Fruit fly (Drosophila melanogaster) whole organism, embryonic: ENCODE data around the gene CG11999.

ENCODE experiments used
- Adf1 ChIP-seq: fragments of 200-800 bp; sonication (Bioruptor generic); IDR thresholded peaks from 2 replicates; pipeline ENCODE4 v1.3.6; 2022; ENCODE audit warnings: missing biosample characterization, missing genetic modification characterization
- Aef1 ChIP-seq: fragments of 200-800 bp; sonication (Bioruptor generic); IDR thresholded peaks from 3 replicates; pipeline ENCODE4 v1.3.6; 2022; ENCODE audit warnings: missing biosample characterization, missing genetic modification characterization
- Atf-2 ChIP-seq: fragments of 200-800 bp; sonication (Bioruptor generic); optimal IDR thresholded peaks from 2 replicates; lab custom pipeline; 2016; ENCODE audit warnings: missing biosample characterization, missing genetic modification characterization
- Blimp-1 ChIP-seq: fragments of 200-800 bp; sonication (Bioruptor generic); optimal IDR thresholded peaks from 3 replicates; lab custom pipeline; 2018; ENCODE audit warnings: missing biosample characterization, missing genetic modification characterization, mild to moderate bottlenecking, moderate library complexity, missing genetic modification reagents
- BtbVII ChIP-seq: fragments of 200-800 bp; sonication (Bioruptor generic); optimal IDR thresholded peaks from 3 replicates; lab custom pipeline; 2017; ENCODE audit warnings: missing biosample characterization, mild to moderate bottlenecking, missing genetic modification characterization
- CG10267 ChIP-seq: fragments of 200-800 bp; sonication (Bioruptor generic); optimal IDR thresholded peaks from 2 replicates; lab custom pipeline; 2018; ENCODE audit warnings: missing biosample characterization, mild to moderate bottlenecking, missing genetic modification characterization, moderate library complexity
- CG10979 ChIP-seq: fragments of 200-800 bp; sonication (Bioruptor generic); optimal IDR thresholded peaks from 2 replicates; lab custom pipeline; 2018; ENCODE audit warnings: missing biosample characterization, mild to moderate bottlenecking, missing genetic modification characterization, moderate library complexity
- CG11093 ChIP-seq: fragments of 200-800 bp; sonication (Bioruptor generic); IDR thresholded peaks from 3 replicates; pipeline ENCODE4 v1.3.6; 2022; ENCODE audit warnings: missing biosample characterization, missing genetic modification characterization
- CG11504 ChIP-seq: fragments of 200-800 bp; sonication (Bioruptor generic); optimal IDR thresholded peaks from 3 replicates; lab custom pipeline; 2019; ENCODE audit warnings: missing biosample characterization, mild to moderate bottlenecking, missing genetic modification characterization, moderate library complexity
- CG13624 ChIP-seq: fragments of 200-800 bp; sonication (Bioruptor generic); optimal IDR thresholded peaks from 2 replicates; lab custom pipeline; 2016; ENCODE audit warnings: missing biosample characterization, missing genetic modification characterization
- CG17186 ChIP-seq: fragments of 200-800 bp; sonication (Bioruptor generic); optimal IDR thresholded peaks from 3 replicates; lab custom pipeline; 2017; ENCODE audit warnings: missing biosample characterization, missing genetic modification reagents, missing genetic modification characterization
- CG17328 ChIP-seq: fragments of 200-800 bp; sonication (Bioruptor generic); IDR thresholded peaks from 2 replicates; pipeline ENCODE4 v1.3.6; 2022; ENCODE audit warnings: missing biosample characterization, missing genetic modification characterization
- CG17568 ChIP-seq: fragments of 200-800 bp; sonication (Bioruptor generic); optimal IDR thresholded peaks from 2 replicates; lab custom pipeline; 2018; ENCODE audit warnings: missing biosample characterization, mild to moderate bottlenecking, missing genetic modification characterization, moderate library complexity
- CG18619 ChIP-seq: fragments of 200-800 bp; sonication (Bioruptor generic); optimal IDR thresholded peaks from 3 replicates; lab custom pipeline; 2017; ENCODE audit warnings: missing biosample characterization, mild to moderate bottlenecking, missing genetic modification characterization
- CG2202 ChIP-seq: fragments of 200-800 bp; sonication (Bioruptor generic); optimal IDR thresholded peaks from 2 replicates; lab custom pipeline; 2018; ENCODE audit warnings: missing biosample characterization, mild to moderate bottlenecking, missing genetic modification characterization
- CG2712 ChIP-seq: fragments of 200-800 bp; optimal IDR thresholded peaks from 3 replicates; lab custom pipeline; 2019; ENCODE audit warnings: missing biosample characterization, mild to moderate bottlenecking, missing genetic modification characterization, moderate library complexity
- CG3163 ChIP-seq: fragments of 200-800 bp; sonication (Bioruptor generic); optimal IDR thresholded peaks from 3 replicates; lab custom pipeline; 2016; ENCODE audit warnings: missing biosample characterization, missing genetic modification characterization
- CG4404 ChIP-seq: fragments of 200-800 bp; sonication (Bioruptor generic); IDR thresholded peaks from 2 replicates; pipeline ENCODE4 v1.3.6; 2022; ENCODE audit warnings: missing biosample characterization, missing genetic modification characterization
- CG5953 ChIP-seq: fragments of 200-800 bp; sonication (Bioruptor generic); IDR thresholded peaks from 2 replicates; pipeline ENCODE4 v1.3.6; 2022; ENCODE audit warnings: missing biosample characterization, missing genetic modification characterization
- CG7357 ChIP-seq: fragments of 200-800 bp; sonication (Bioruptor generic); IDR thresholded peaks from 3 replicates; pipeline ENCODE4 v1.3.6; 2022; ENCODE audit warnings: missing biosample characterization, missing genetic modification characterization
- CG7745 ChIP-seq: fragments of 200-800 bp; sonication (Bioruptor generic); optimal IDR thresholded peaks from 2 replicates; lab custom pipeline; 2018; ENCODE audit warnings: missing biosample characterization, mild to moderate bottlenecking, missing genetic modification characterization, moderate library complexity
- CG7786 ChIP-seq: fragments of 200-800 bp; sonication (Bioruptor generic); optimal IDR thresholded peaks from 2 replicates; lab custom pipeline; 2016; ENCODE audit warnings: missing biosample characterization, missing genetic modification characterization
- D19A ChIP-seq: fragments of 200-800 bp; optimal IDR thresholded peaks from 3 replicates; lab custom pipeline; 2019; ENCODE audit warnings: missing biosample characterization, mild to moderate bottlenecking, missing genetic modification characterization, moderate library complexity
- Dad ChIP-seq: fragments of 200-800 bp; sonication (Bioruptor generic); optimal IDR thresholded peaks from 3 replicates; lab custom pipeline; 2016; ENCODE audit warnings: missing biosample characterization, missing genetic modification characterization
- Dfd ChIP-seq, 2 experiments: fragments of >200 bp; optimal IDR thresholded peaks; 2 replicates each; lab custom pipeline; 2017; ENCODE audit warnings: missing biosample characterization in 2 of 2, missing genetic modification characterization in 2 of 2
- Dip3 ChIP-seq: fragments of 200-800 bp; sonication (Bioruptor generic); optimal IDR thresholded peaks from 3 replicates; lab custom pipeline; 2016; ENCODE audit warnings: missing biosample characterization, missing genetic modification characterization
- Drgx ChIP-seq: fragments of 200-800 bp; sonication (Bioruptor generic); IDR thresholded peaks from 2 replicates; pipeline ENCODE4 v1.3.6; 2022; ENCODE audit warnings: missing biosample characterization, missing genetic modification characterization
- Fer1 ChIP-seq: fragments of 200-800 bp; sonication (Bioruptor generic); optimal IDR thresholded peaks from 2 replicates; lab custom pipeline; 2017; ENCODE audit warnings: missing biosample characterization, mild to moderate bottlenecking, missing genetic modification characterization
- Gsc ChIP-seq: fragments of 200-800 bp; sonication (Bioruptor generic); IDR thresholded peaks from 2 replicates; pipeline ENCODE4 v1.3.6; 2022; ENCODE audit warnings: missing biosample characterization, missing genetic modification characterization
- HHEX ChIP-seq: fragments of 200-800 bp; sonication (Bioruptor generic); optimal IDR thresholded peaks from 3 replicates; lab custom pipeline; 2017; ENCODE audit warnings: missing biosample characterization, mild to moderate bottlenecking, missing genetic modification characterization, missing genetic modification reagents
- Lim3 ChIP-seq: fragments of 200-800 bp; sonication (Bioruptor generic); IDR thresholded peaks from 2 replicates; pipeline ENCODE4 v1.3.6; 2022; ENCODE audit warnings: missing biosample characterization, missing genetic modification characterization
- Pdp1 ChIP-seq, 2 experiments: fragments of 200-800 bp; sonication (Bioruptor generic); optimal IDR thresholded peaks; 3 replicates each; lab custom pipeline; 2016; ENCODE audit warnings: missing biosample characterization in 2 of 2, missing genetic modification characterization in 2 of 2, mild to moderate bottlenecking in 1 of 2, moderate library complexity in 1 of 2
- Rfx ChIP-seq: fragments of 200-800 bp; sonication (Bioruptor generic); IDR thresholded peaks from 2 replicates; pipeline ENCODE4 v1.3.6; 2022; ENCODE audit warnings: missing biosample characterization, missing genetic modification characterization
- Sin3A ChIP-seq: fragments of >200 bp; optimal IDR thresholded peaks from 2 replicates; lab custom pipeline; 2018
- Ssrp ChIP-seq: fragments of 200-800 bp; sonication (Bioruptor generic); optimal IDR thresholded peaks from 2 replicates; lab custom pipeline; 2018; ENCODE audit warnings: missing biosample characterization, mild to moderate bottlenecking, missing genetic modification characterization, moderate library complexity
- Stat92E ChIP-seq, 3 experiments: fragments of >200 bp in 2 of 3; fragments of 200-800 bp in 1 of 3; sonication (Bioruptor generic) in 1 of 3; optimal IDR thresholded peaks; 2 replicates each; lab custom pipeline; 2017 to 2019; ENCODE audit warnings: missing biosample characterization in 3 of 3, missing genetic modification characterization in 3 of 3, mild to moderate bottlenecking in 1 of 3, moderate library complexity in 1 of 3
- Xbp1 ChIP-seq: fragments of 200-800 bp; sonication (Bioruptor generic); optimal IDR thresholded peaks from 3 replicates; lab custom pipeline; 2016; ENCODE audit warnings: missing biosample characterization, mild to moderate bottlenecking, missing genetic modification characterization
- al ChIP-seq: fragments of 200-800 bp; sonication (Bioruptor generic); IDR thresholded peaks from 2 replicates; pipeline ENCODE4 v1.3.6; 2022; ENCODE audit warnings: missing biosample characterization, missing genetic modification characterization
- amos ChIP-seq: fragments of 200-800 bp; sonication (Bioruptor generic); IDR thresholded peaks from 2 replicates; pipeline ENCODE4 v1.3.6; 2022; ENCODE audit warnings: missing biosample characterization, missing genetic modification characterization; ENCODE audit not compliant: partially characterized antibody
- br ChIP-seq: fragments of >200 bp; optimal IDR thresholded peaks from 2 replicates; lab custom pipeline; 2017
- chm ChIP-seq: fragments of 200-800 bp; sonication (Bioruptor generic); IDR thresholded peaks from 2 replicates; pipeline ENCODE4 v1.3.6; 2022; ENCODE audit warnings: missing biosample characterization, missing genetic modification characterization
- disco-r ChIP-seq: fragments of 200-800 bp; sonication (Bioruptor generic); optimal IDR thresholded peaks from 2 replicates; lab custom pipeline; 2016; ENCODE audit warnings: missing biosample characterization, missing genetic modification characterization
- dmrt99B ChIP-seq: fragments of 200-800 bp; sonication (Bioruptor generic); optimal IDR thresholded peaks from 2 replicates; lab custom pipeline; 2018; ENCODE audit warnings: missing biosample characterization, mild to moderate bottlenecking, missing genetic modification characterization, moderate library complexity
- gem ChIP-seq: fragments of 200-800 bp; sonication (Bioruptor generic); optimal IDR thresholded peaks from 2 replicates; lab custom pipeline; 2019; ENCODE audit warnings: missing biosample characterization, mild to moderate bottlenecking, missing genetic modification characterization, moderate library complexity
- mam ChIP-seq: fragments of 200-800 bp; sonication (Bioruptor generic); optimal IDR thresholded peaks from 3 replicates; lab custom pipeline; 2016; ENCODE audit warnings: missing biosample characterization, missing genetic modification characterization
- pb ChIP-seq: fragments of 200-800 bp; sonication (Bioruptor generic); optimal IDR thresholded peaks from 3 replicates; lab custom pipeline; 2016; ENCODE audit warnings: missing biosample characterization, missing genetic modification characterization
- peb ChIP-seq: fragments of 200-800 bp; sonication (Bioruptor generic); IDR thresholded peaks from 2 replicates; pipeline ENCODE4 v1.3.6; 2022; ENCODE audit warnings: missing biosample characterization, missing genetic modification characterization
- scrt ChIP-seq: fragments of 200-800 bp; sonication (Bioruptor generic); optimal IDR thresholded peaks from 2 replicates; lab custom pipeline; 2018; ENCODE audit warnings: missing biosample characterization, mild to moderate bottlenecking, missing genetic modification characterization, moderate library complexity
- tll ChIP-seq, 2 experiments: fragments of 200-800 bp in 1 of 2; fragments of >200 bp in 1 of 2; sonication (Bioruptor generic) in 1 of 2; optimal IDR thresholded peaks; 2 replicates each; lab custom pipeline; 2017 to 2019; ENCODE audit warnings: missing biosample characterization in 2 of 2, missing genetic modification characterization in 2 of 2, mild to moderate bottlenecking in 1 of 2, moderate library complexity in 1 of 2
- trem ChIP-seq: fragments of 200-800 bp; optimal IDR thresholded peaks from 3 replicates; lab custom pipeline; 2019; ENCODE audit warnings: missing biosample characterization, mild to moderate bottlenecking, missing genetic modification characterization, moderate library complexity
- tup ChIP-seq: fragments of 200-800 bp; sonication (Bioruptor generic); optimal IDR thresholded peaks from 2 replicates; lab custom pipeline; 2016; ENCODE audit warnings: missing biosample characterization, mild to moderate bottlenecking, missing genetic modification characterization, moderate library complexity
- zfh1 ChIP-seq: fragments of 200-800 bp; sonication (Bioruptor generic); IDR thresholded peaks from 3 replicates; pipeline ENCODE4 v1.3.6; 2022; ENCODE audit warnings: missing biosample characterization, missing genetic modification characterization

CG11999 gene

DNA sequence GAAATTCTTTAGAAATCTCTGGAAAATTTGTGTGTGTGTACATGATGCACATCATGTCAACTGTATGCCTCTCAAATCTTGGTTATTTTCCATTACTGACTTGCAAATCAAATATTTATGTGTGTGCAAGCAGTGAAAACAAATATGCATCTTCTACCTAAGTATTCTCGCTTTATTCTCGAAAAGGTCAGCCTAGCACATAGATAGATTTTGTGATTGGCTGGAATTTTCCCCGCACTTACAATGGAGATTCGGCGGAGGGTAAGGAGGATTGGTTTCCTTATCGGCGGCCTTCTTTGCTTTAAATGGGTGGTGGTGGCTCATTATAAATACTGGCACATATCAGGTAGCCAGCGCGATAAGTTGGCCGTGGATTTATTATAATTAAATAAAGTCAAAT lies 26.6 kb downstream of the CG11999 start (continued):
- no peak for TF ChIP-seq chm (GFP tag; lab: Robert Waterston, UW)
- TF ChIP-seq CG2202 (tag; lab: Kevin White, UChicago): peak; percentile 42
- TF ChIP-seq Fer1 (GFP tag; lab: Kevin White, UChicago): no peak
- TF ChIP-seq Xbp1: no peak
- TF ChIP-seq HHEX (GFP tag; lab: Kevin White, UChicago): no peak
- TF ChIP-seq Adf1 (GFP tag; lab: Robert Waterston, UW): no peak
- no peak for TF ChIP-seq CG4404
- no peak for TF ChIP-seq CG5953 (GFP tag; lab: Robert Waterston, UW)
- no peak for TF ChIP-seq peb (GFP tag; lab: Robert Waterston, UW)
- TF ChIP-seq al (GFP tag; lab: Robert Waterston, UW): no peak
- peak in 1 of 2 experiments; percentile 94 for TF ChIP-seq tll (GFP tag; optimal IDR thresholded peaks at IDR 0.05; lab: Kevin White, UChicago)
- no peak for TF ChIP-seq Lim3 (GFP tag; lab: Robert Waterston, UW)
- TF ChIP-seq Aef1 (GFP tag; lab: Robert Waterston, UW): no peak
- no peak for TF ChIP-seq Atf-2 (GFP tag; lab: Kevin White, UChicago)
- TF ChIP-seq CG17328 (GFP tag; lab: Robert Waterston, UW): peak; percentile 16; the same call in 1 of the 2 replicates
- TF ChIP-seq CG7357: no peak
- TF ChIP-seq Dad (GFP tag; lab: Kevin White, UChicago): no peak
- TF ChIP-seq CG10267 (tag; lab: Kevin White, UChicago): no peak
- no peak for TF ChIP-seq disco-r (GFP tag; lab: Kevin White, UChicago)
- TF ChIP-seq CG3163 (GFP tag; lab: Kevin White, UChicago): no peak
- no peak for TF ChIP-seq scrt (GFP tag; lab: Kevin White, UChicago)
- no peak for TF ChIP-seq Drgx (GFP tag; lab: Robert Waterston, UW)
- TF ChIP-seq amos (GFP tag; lab: Robert Waterston, UW): no peak
- TF ChIP-seq mam: no peak
- peak; percentile 22 for TF ChIP-seq CG11504 (tag; lab: Kevin White, UChicago)
- no peak for TF ChIP-seq pb (GFP tag; lab: Kevin White, UChicago)
- TF ChIP-seq Stat92E (GFP tag; optimal IDR thresholded peaks at IDR 0.05; lab: Kevin White, UChicago): no peak
- no peak for TF ChIP-seq zfh1
- TF ChIP-seq CG17186 (GFP tag; lab: Kevin White, UChicago): no peak
- TF ChIP-seq CG7745 (tag; lab: Kevin White, UChicago): peak; percentile 4
- TF ChIP-seq Pdp1 (GFP tag; optimal IDR thresholded peaks at IDR 0.05; lab: Kevin White, UChicago): no peak
- no peak for TF ChIP-seq Gsc (GFP tag; lab: Robert Waterston, UW)
- no peak for TF ChIP-seq trem
- TF ChIP-seq tup (GFP tag; lab: Kevin White, UChicago): no peak
- TF ChIP-seq BtbVII (GFP tag; lab: Kevin White, UChicago): no peak
- no peak for TF ChIP-seq Ssrp
- TF ChIP-seq Dfd (GFP tag; optimal IDR thresholded peaks at IDR 0.05; lab: Kevin White, UChicago): no peak
- TF ChIP-seq CG18619 (GFP tag; lab: Kevin White, UChicago): no peak
- TF ChIP-seq Blimp-1 (GFP tag; lab: Kevin White, UChicago): peak; percentile 21
- no peak for TF ChIP-seq Dip3 (GFP tag; lab: Kevin White, UChicago)
- peak; percentile 29 for TF ChIP-seq gem (tag; lab: Kevin White, UChicago)
- no peak for TF ChIP-seq D19A (tag; lab: Kevin White, UChicago)
- peak; percentile 4 for TF ChIP-seq CG17568
- TF ChIP-seq CG10979: peak; percentile 6
- TF ChIP-seq CG13624 (GFP tag; lab: Kevin White, UChicago): no peak
- peak; percentile 11 for TF ChIP-seq CG2712 (tag; lab: Kevin White, UChicago)
- no peak for TF ChIP-seq br (lab: Kevin White, UChicago)
- TF ChIP-seq Sin3A (lab: Kevin White, UChicago): no peak
- no peak for TF ChIP-seq CG7786
- no peak for TF ChIP-seq CG11093
- no peak for TF ChIP-seq Rfx
- no peak for TF ChIP-seq dmrt99B (tag; lab: Kevin White, UChicago)
